Worm (Caenorhabditis elegans) whole organism, mixed stage, embryonic: ENCODE results near the gene chtb-3.

Source experiments
- bed-3 ChIP-seq: fragments of 200-800 bp; sonication (Bioruptor generic); optimal IDR thresholded peaks from 3 replicates; lab custom pipeline; 2018; ENCODE audit warnings: mild to moderate bottlenecking, missing genetic modification characterization, moderate library complexity, missing compliant biosample characterization
- ceh-43 ChIP-seq: fragments of 200-800 bp; sonication (Bioruptor generic); optimal IDR thresholded peaks from 2 replicates; lab custom pipeline; 2018; ENCODE audit warnings: mild to moderate bottlenecking, missing genetic modification characterization, moderate library complexity, missing compliant biosample characterization
- elt-1 ChIP-seq: sonication (generic microtip); optimal IDR thresholded peaks from 2 replicates; lab custom pipeline; 2017; ENCODE audit warnings: missing genetic modification characterization, mild to moderate bottlenecking, missing compliant biosample characterization, antibody characterized with exemption, moderate library complexity, borderline replicate concordance; ENCODE audit not compliant: insufficient read depth
- elt-3 ChIP-seq: fragments of 150-350 bp; optimal IDR thresholded peaks from 2 replicates; lab custom pipeline; 2014; ENCODE audit warnings: missing biosample characterization, missing genetic modification characterization
- mep-1 ChIP-seq: fragments of 150-350 bp; optimal IDR thresholded peaks from 2 replicates; lab custom pipeline; 2017; ENCODE audit warnings: missing biosample characterization, missing genetic modification reagents, missing genetic modification characterization, inconsistent platforms
- nhr-237 ChIP-seq: fragments of 150-350 bp; optimal IDR thresholded peaks from 2 replicates; lab custom pipeline; 2014; ENCODE audit warnings: missing biosample characterization, missing genetic modification characterization
- nhr-76 ChIP-seq: sonication (generic microtip); optimal IDR thresholded peaks from 2 replicates; lab custom pipeline; 2017; ENCODE audit warnings: missing biosample characterization, missing genetic modification characterization
- pha-4 ChIP-seq: fragments of 150-350 bp; optimal IDR thresholded peaks from 2 replicates; lab custom pipeline; 2018; ENCODE audit warnings: missing biosample characterization, missing genetic modification reagents, missing genetic modification characterization
- sptf-1 ChIP-seq: sonication (generic microtip); optimal IDR thresholded peaks from 2 replicates; lab custom pipeline; 2017; ENCODE audit warnings: mild to moderate bottlenecking, missing genetic modification characterization, moderate library complexity, missing compliant biosample characterization
- tbx-8 ChIP-seq: fragments of 200-800 bp; sonication (Bioruptor generic); optimal IDR thresholded peaks from 2 replicates; lab custom pipeline; 2018; ENCODE audit warnings: mild to moderate bottlenecking, missing genetic modification characterization, moderate library complexity, missing compliant biosample characterization
- unc-39 ChIP-seq: fragments of 150-350 bp; optimal IDR thresholded peaks from 2 replicates; lab custom pipeline; 2014; ENCODE audit warnings: missing biosample characterization, missing genetic modification characterization
- ztf-11 ChIP-seq: fragments of 150-350 bp; optimal IDR thresholded peaks from 2 replicates; lab custom pipeline; 2014; ENCODE audit warnings: missing biosample characterization, missing genetic modification characterization

DNA sequence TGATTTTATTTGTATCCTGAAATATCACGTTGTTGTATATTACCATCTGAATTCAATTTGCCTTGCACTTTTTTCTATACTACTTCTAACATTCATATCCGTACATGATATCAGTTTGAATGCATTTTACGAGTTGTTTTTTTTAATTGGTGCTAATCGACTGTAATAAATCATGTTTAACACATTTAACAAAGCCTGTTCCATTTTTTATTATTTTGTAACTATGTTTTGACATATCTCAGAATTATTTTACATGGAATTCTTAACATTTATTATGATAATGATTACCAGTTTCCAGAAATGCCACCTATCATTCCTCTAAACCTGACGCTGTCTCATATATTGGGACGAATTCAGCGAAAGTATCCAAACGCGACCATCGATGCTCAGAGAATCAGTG is 46.3 kb upstream of the chtb-3 start, which contains the start of gene C03B1.3:
- no peak for TF ChIP-seq bed-3 (GFP tag; lab: Kevin White, UChicago)
- no peak for TF ChIP-seq tbx-8 (GFP tag; lab: Kevin White, UChicago)
- no peak for TF ChIP-seq nhr-76
- no peak for TF ChIP-seq mep-1 (tag; lab: Kevin White, UChicago)
- no peak for TF ChIP-seq elt-1
- TF ChIP-seq unc-39 (tag; lab: Kevin White, UChicago) = no peak
- TF ChIP-seq elt-3 (tag; lab: Kevin White, UChicago) = no peak
- TF ChIP-seq ztf-11 = no peak
- no peak for TF ChIP-seq ceh-43 (GFP tag; lab: Kevin White, UChicago)
- TF ChIP-seq nhr-237 (tag; lab: Kevin White, UChicago) = no peak
- no peak for TF ChIP-seq pha-4 (tag; lab: Kevin White, UChicago)
- no peak for TF ChIP-seq sptf-1
